Worm (Caenorhabditis elegans): ENCODE measurements around the gene clec-31.

Gene clec-31

DNA sequence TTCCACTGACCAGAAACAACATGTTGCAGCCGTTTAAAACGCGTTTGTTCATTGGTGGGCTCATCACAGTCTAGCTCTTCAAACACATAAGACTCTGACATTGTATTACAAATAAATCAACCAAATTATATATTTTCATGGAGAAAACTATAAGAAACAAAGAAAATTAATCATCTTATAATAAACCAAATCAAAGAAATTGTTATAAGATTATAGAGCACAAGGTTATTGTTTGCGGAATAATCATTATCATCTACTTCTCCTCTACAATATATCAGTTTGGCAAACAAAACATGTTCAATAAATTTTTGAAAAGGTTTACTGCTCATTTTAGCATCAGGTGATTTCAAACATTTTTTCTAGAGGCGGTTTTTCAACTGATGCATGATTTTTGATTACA, 3.8 kb upstream of the clec-31 start, which contains the start of the genes clec-32 and clec-24:
Gene clec-32, minus strand, starts transcription at position 101 of the 400 bp plus-strand sequence.
Gene clec-24, plus strand, starts transcription at position 294 of the 400 bp plus-strand sequence.
- TF ChIP-seq egl-27 (tag; optimal IDR thresholded peaks at IDR 0.05) (no peak), ztf-1 (GFP tag; conservative IDR thresholded peaks at IDR 0.05) (no peak), ztf-4 (tag; optimal IDR thresholded peaks at IDR 0.05) (no peak), zag-1 (tag; optimal IDR thresholded peaks at IDR 0.05) (no peak), ceh-16 (tag; optimal IDR thresholded peaks at IDR 0.05) (no peak), ama-1 (optimal IDR thresholded peaks at IDR 0.05) (no peak), fos-1 (tag; optimal IDR thresholded peaks at IDR 0.05) (no peak), nhr-11 (tag; optimal IDR thresholded peaks at IDR 0.05) (no peak), gmeb-1 (tag; optimal IDR thresholded peaks at IDR 0.05) (no peak), nhr-77 (tag; optimal IDR thresholded peaks at IDR 0.05) (no peak), peb-1 (tag; optimal IDR thresholded peaks at IDR 0.05) (no peak), nhr-237 (tag; optimal IDR thresholded peaks at IDR 0.05) (no peak), ceh-82 (tag; optimal IDR thresholded peaks at IDR 0.05) (no peak), lin-39 (tag; optimal IDR thresholded peaks at IDR 0.05) (no peak), skn-1 (tag; optimal IDR thresholded peaks at IDR 0.05) (no peak), sma-9 (GFP tag; optimal IDR thresholded peaks at IDR 0.05) (no peak), sma-9 (tag; optimal IDR thresholded peaks at IDR 0.05) (no peak), mbf-1 (tag; optimal IDR thresholded peaks at IDR 0.05) (no peak)

DNA sequence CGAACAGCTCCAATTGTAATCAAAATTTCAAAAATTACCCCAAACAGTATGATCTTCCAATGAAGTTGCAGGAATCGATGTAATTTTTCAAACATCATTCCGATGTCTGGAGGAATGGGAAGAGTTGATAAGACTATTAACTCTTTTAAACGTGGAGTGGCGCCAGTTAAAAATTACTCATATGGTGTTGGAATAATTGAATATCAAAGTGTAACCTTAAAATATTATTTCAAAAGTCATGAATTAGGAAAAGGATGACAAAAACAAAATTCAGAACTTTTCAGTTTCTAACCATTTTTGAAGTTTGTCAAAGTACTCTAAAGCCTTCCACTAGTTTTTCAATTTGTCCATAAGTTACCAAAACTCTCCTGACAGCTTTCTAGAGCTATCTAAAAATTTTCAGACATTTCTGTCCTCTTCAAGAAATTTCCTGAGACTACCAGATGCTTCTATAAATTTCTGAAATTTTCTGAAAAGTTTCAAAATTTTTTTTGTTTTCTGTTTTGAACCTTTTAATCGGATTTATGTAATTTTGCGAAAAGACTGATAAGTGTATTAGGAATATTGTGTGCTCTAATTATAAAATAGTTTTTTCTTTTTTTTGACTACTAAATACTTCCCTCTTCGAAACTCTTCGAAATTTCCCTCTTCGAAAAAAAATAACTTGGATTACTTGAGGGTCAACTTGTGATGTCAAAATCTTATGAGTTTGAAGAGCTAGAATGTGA, 3.8 kb downstream of the clec-31 start, which contains the start of the genes clec-35 and clec-27:
Gene clec-35, minus strand, starts transcription at position 101 of the 728 bp plus-strand sequence.
Gene clec-27, plus strand, starts transcription at position 678 of the 728 bp plus-strand sequence.
- TF ChIP-seq C34F6.9 (tag; optimal IDR thresholded peaks at IDR 0.05) (no peak), nhr-25 (tag; optimal IDR thresholded peaks at IDR 0.05) (no peak), nhr-10 (tag; optimal IDR thresholded peaks at IDR 0.05) (no peak), nhr-129 (tag; optimal IDR thresholded peaks at IDR 0.05) (no peak), gmeb-1 (tag; optimal IDR thresholded peaks at IDR 0.05) (no peak), ama-1 (optimal IDR thresholded peaks at IDR 0.05) (no peak), nhr-11 (tag; optimal IDR thresholded peaks at IDR 0.05) (no peak)

DNA sequence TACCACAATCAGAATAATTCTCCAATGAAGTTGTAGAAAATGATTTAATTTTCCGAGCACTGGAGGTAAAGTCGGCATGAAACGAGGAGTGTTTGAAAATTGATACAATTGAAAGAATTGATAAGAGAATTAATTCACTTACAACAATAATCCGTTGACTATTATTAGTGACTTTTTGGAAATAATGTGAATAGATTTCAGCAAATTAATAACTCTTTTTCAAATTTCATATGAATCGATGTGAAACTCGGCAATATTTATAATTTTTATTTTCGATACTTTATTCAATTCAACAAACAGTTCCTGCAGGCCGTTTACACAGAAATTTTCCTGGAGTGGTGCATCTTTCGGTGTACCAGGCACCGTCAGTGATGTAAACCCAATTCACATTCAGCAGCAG, 5.9 kb downstream of the clec-31 start, which contains the start of gene clec-37:
Gene clec-37, minus strand, starts transcription at position 101 of the 400 bp plus-strand sequence.
- TF ChIP-seq sma-9 (GFP tag; optimal IDR thresholded peaks at IDR 0.05), result no peak
- TF ChIP-seq sma-9 (tag; optimal IDR thresholded peaks at IDR 0.05), result no peak
- no peak for TF ChIP-seq nhr-21 (tag; optimal IDR thresholded peaks at IDR 0.05)
- TF ChIP-seq nhr-12 (tag; optimal IDR thresholded peaks at IDR 0.05), result no peak
- TF ChIP-seq ama-1 (optimal IDR thresholded peaks at IDR 0.05), result no peak
- TF ChIP-seq gmeb-1 (tag; optimal IDR thresholded peaks at IDR 0.05), result no peak
- no peak for TF ChIP-seq F13H6.1 (tag; optimal IDR thresholded peaks at IDR 0.05)
- no peak for TF ChIP-seq lin-39 (tag; optimal IDR thresholded peaks at IDR 0.05)
- TF ChIP-seq nhr-10 (tag; optimal IDR thresholded peaks at IDR 0.05), result no peak
- no peak for TF ChIP-seq mdl-1 (tag; optimal IDR thresholded peaks at IDR 0.05)
- no peak for TF ChIP-seq dmd-4 (tag; optimal IDR thresholded peaks at IDR 0.05)
- no peak for TF ChIP-seq elt-3 (tag; optimal IDR thresholded peaks at IDR 0.05)
- no peak for TF ChIP-seq nhr-237 (tag; optimal IDR thresholded peaks at IDR 0.05)
- no peak for TF ChIP-seq ZK546.5 (tag; optimal IDR thresholded peaks at IDR 0.05)

DNA sequence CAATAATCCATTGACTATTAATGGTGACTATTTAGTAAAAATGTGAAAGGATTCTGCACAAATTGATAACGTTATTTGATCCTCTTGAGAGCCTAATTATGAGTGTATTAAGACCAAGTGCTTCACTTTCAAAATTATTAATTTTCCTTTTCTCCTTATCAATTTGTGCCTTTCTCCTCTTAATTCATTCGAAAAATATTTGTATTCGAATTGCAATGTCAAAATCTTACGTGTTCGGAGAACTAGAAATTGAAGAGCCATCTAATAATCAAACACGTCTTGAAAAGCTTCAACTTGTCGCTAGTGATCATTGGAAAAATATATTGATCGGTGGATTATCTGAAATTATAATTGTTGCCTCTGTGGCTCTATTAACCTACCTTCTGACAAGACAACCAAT, 9.4 kb downstream of the clec-31 start, which contains the start of the genes clec-36 and clec-26:
Gene clec-36, minus strand, starts transcription at position 101 of the 400 bp plus-strand sequence.
Gene clec-26, plus strand, starts transcription at position 114 of the 400 bp plus-strand sequence.
- TF ChIP-seq unc-55 (GFP tag; optimal IDR thresholded peaks at IDR 0.05) (no peak), ztf-4 (tag; optimal IDR thresholded peaks at IDR 0.05) (no peak), ztf-11 (tag; optimal IDR thresholded peaks at IDR 0.05) (no peak), skn-1 (tag; optimal IDR thresholded peaks at IDR 0.05) (no peak), F13H6.1 (tag; optimal IDR thresholded peaks at IDR 0.05) (no peak), peb-1 (tag; optimal IDR thresholded peaks at IDR 0.05) (no peak), Y55F3AM.14 (GFP tag; optimal IDR thresholded peaks at IDR 0.05) (no peak), ZK546.5 (tag; optimal IDR thresholded peaks at IDR 0.05) (no peak), elt-3 (tag; optimal IDR thresholded peaks at IDR 0.05) (no peak), sma-9 (GFP tag; optimal IDR thresholded peaks at IDR 0.05) (no peak), sma-9 (tag; optimal IDR thresholded peaks at IDR 0.05) (no peak), nhr-11 (tag; optimal IDR thresholded peaks at IDR 0.05) (no peak), ceh-82 (tag; optimal IDR thresholded peaks at IDR 0.05) (no peak), C34F6.9 (tag; optimal IDR thresholded peaks at IDR 0.05) (no peak), nhr-21 (tag; optimal IDR thresholded peaks at IDR 0.05) (no peak)

DNA sequence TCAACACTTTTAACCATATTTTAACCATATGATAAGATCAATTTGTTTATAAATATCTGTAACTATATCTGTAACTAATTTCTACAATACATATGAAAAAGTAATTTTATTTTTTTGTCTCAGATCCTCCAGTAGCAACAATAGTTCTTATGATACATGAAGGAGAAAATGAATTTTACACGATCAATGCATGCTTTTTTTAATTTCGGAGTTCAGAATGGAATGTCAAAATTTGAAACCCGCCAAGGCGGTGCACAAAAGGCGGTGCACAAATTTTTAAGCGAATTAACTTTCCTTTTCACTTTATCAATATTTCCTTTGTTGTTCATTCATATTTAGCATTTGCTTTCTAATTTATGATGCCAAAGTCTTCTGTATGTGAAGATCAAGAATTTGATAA, 14.9 kb downstream of the clec-31 start, which contains the start of gene clec-25:
Gene clec-25, plus strand, starts transcription at position 301 of the 400 bp plus-strand sequence.
- TF ChIP-seq ztf-11 (tag; optimal IDR thresholded peaks at IDR 0.05) (no peak), ztf-4 (tag; optimal IDR thresholded peaks at IDR 0.05) (no peak), R02D3.7 (tag; optimal IDR thresholded peaks at IDR 0.05) (no peak), elt-1 (tag; optimal IDR thresholded peaks at IDR 0.05) (no peak), F13H6.1 (tag; optimal IDR thresholded peaks at IDR 0.05) (no peak)

Data from whole organism, L2 larva.